Worm (Caenorhabditis elegans): ENCODE data around the gene H25K10.1.
"Not testable (repeated sequence)": the region's sequence is repeated elsewhere in the genome, so short reads cannot be mapped to it uniquely, and the experiment has no call there.

The H25K10.1 gene

ce11 chrIV:16171326-16171725, 30.8 kb upstream of the H25K10.1 start:
- TF ChIP-seq ama-1 (optimal IDR thresholded peaks at IDR 0.05) (peak; percentile 27), ama-1 (GFP tag; optimal IDR thresholded peaks at IDR 0.05) (no peak), lsl-1 (GFP tag; optimal IDR thresholded peaks at IDR 0.05) (no peak), ztf-3 (GFP tag; optimal IDR thresholded peaks at IDR 0.05) (no peak), nfyb-1 (GFP tag; IDR thresholded peaks at IDR 0.05) (0 out of 2 replicates have a peak, but pooled peaks have one; percentile 47)

- TF ChIP-seq rpc-1 (optimal IDR thresholded peaks at IDR 0.05); snpc-4 (GFP tag; optimal IDR thresholded peaks at IDR 0.05): not testable (repeated sequence)
- TF ChIP-seq rpc-1 (tag; optimal IDR thresholded peaks at IDR 0.05) (peak; percentile 17), snpc-4 (tag; optimal IDR thresholded peaks at IDR 0.05) (peak in 1 of 4 experiments; percentile 73), mcd-1 (GFP tag; IDR thresholded peaks at IDR 0.05) (peak; percentile 12; the same call in 1 of the 2 replicates), attf-6 (GFP tag; IDR thresholded peaks at IDR 0.05) (peak; percentile 90)
Measured at ce11 chrIV:16172112-16172511, 30.1 kb upstream of the H25K10.1 start.

ce11 chrIV:16172786-16173371, 29.3 kb upstream of the H25K10.1 start:
- TF ChIP-seq nfya-2 (GFP tag; IDR thresholded peaks at IDR 0.05) (0 out of 2 replicates have a peak, but pooled peaks have one; percentile 57), C06A6.2 (GFP tag; conservative IDR thresholded peaks at IDR 0.05) (no peak), lin-26 (GFP tag; IDR thresholded peaks at IDR 0.05) (peak; percentile 57; the same call in 1 of the 2 replicates), F57A8.1 (GFP tag; optimal IDR thresholded peaks at IDR 0.05) (no peak), ccch-3 (GFP tag; optimal IDR thresholded peaks at IDR 0.05) (no peak), ama-1 (optimal IDR thresholded peaks at IDR 0.05) (peak; percentile 75), ama-1 (GFP tag; optimal IDR thresholded peaks at IDR 0.05) (no peak), attf-6 (GFP tag; IDR thresholded peaks at IDR 0.05) (0 out of 2 replicates have a peak, but pooled peaks have one; percentile 27)

- TF ChIP-seq let-607 (tag; optimal IDR thresholded peaks at IDR 0.05) (no peak), attf-6 (GFP tag; IDR thresholded peaks at IDR 0.05) (0 out of 2 replicates have a peak, but pooled peaks have one; percentile 7), snpc-4 (GFP tag; optimal IDR thresholded peaks at IDR 0.05) (no peak), snpc-4 (tag; optimal IDR thresholded peaks at IDR 0.05) (peak in 1 of 4 experiments; percentile 39)
Measured at ce11 chrIV:16176808-16177207, 25.4 kb upstream of the H25K10.1 start.

ce11 chrIV:16178433-16178832, 23.7 kb upstream of the H25K10.1 start:
- TF ChIP-seq chd-7 (tag; optimal IDR thresholded peaks at IDR 0.05) (no peak), nhr-80 (tag; optimal IDR thresholded peaks at IDR 0.05) (peak; percentile 64), snpc-4 (GFP tag; optimal IDR thresholded peaks at IDR 0.05) (no peak), snpc-4 (tag; optimal IDR thresholded peaks at IDR 0.05) (peak in 1 of 4 experiments; percentile 43)

- TF ChIP-seq nfya-1 (tag; optimal IDR thresholded peaks at IDR 0.05; ENCODE audit: borderline replicate concordance, insufficient read depth) (no peak), tlf-1 (GFP tag; optimal IDR thresholded peaks at IDR 0.05) (peak; percentile 35), atf-7 (tag; optimal IDR thresholded peaks at IDR 0.05) (peak; percentile 60), madf-8 (GFP tag; conservative IDR thresholded peaks at IDR 0.05) (no peak), ets-4 (GFP tag; optimal IDR thresholded peaks at IDR 0.05) (peak; percentile 27), nhr-179 (tag; optimal IDR thresholded peaks at IDR 0.05) (no peak), somi-1 (GFP tag; optimal IDR thresholded peaks at IDR 0.05) (peak; percentile 75), hmg-1.2 (GFP tag; IDR thresholded peaks at IDR 0.05) (peak; percentile 58; the same call in 1 of the 2 replicates), madf-3 (GFP tag; IDR thresholded peaks at IDR 0.05) (no peak), ztf-3 (GFP tag; optimal IDR thresholded peaks at IDR 0.05) (no peak), snpc-4 (GFP tag; optimal IDR thresholded peaks at IDR 0.05) (no peak), snpc-4 (tag; optimal IDR thresholded peaks at IDR 0.05) (peak; percentile 77 to 93 (median 87)), egl-44 (GFP tag; IDR thresholded peaks at IDR 0.05) (no peak), athp-1 (tag; optimal IDR thresholded peaks at IDR 0.05) (no peak), nhr-80 (tag; optimal IDR thresholded peaks at IDR 0.05) (peak; percentile 99), Y53G8AR.9 (GFP tag; conservative IDR thresholded peaks at IDR 0.05) (no peak), pbrm-1 (GFP tag; IDR thresholded peaks at IDR 0.05) (0 out of 2 replicates have a peak, but pooled peaks have one; percentile 44), xnd-1 (tag; optimal IDR thresholded peaks at IDR 0.05) (no peak), Y67H2A.10 (GFP tag; conservative IDR thresholded peaks at IDR 0.05) (no peak), F55B11.4 (tag; optimal IDR thresholded peaks at IDR 0.05; ENCODE audit: borderline replicate concordance, insufficient read depth) (no peak), attf-6 (GFP tag; IDR thresholded peaks at IDR 0.05) (no peak), let-607 (tag; optimal IDR thresholded peaks at IDR 0.05) (peak in 1 of 2 experiments; percentile 68), snpc-3.4 (tag; optimal IDR thresholded peaks at IDR 0.05) (no peak)
Measured at ce11 chrIV:16180898-16181482, 21.2 kb upstream of the H25K10.1 start.

Data from whole organism, young adult.